Fruit fly (Drosophila melanogaster) whole organism, embryonic: ENCODE data around the gene CG7715.

Experiments
- Ada2b ChIP-seq: fragments of 200-800 bp; sonication (Bioruptor generic); IDR thresholded peaks from 2 replicates; pipeline ENCODE4 v1.3.6; 2022; ENCODE audit warnings: missing biosample characterization, missing genetic modification characterization
- CG10654 ChIP-seq: fragments of 200-800 bp; sonication (Bioruptor generic); optimal IDR thresholded peaks from 2 replicates; lab custom pipeline; 2016; ENCODE audit warnings: missing biosample characterization, missing genetic modification characterization
- CG11723 ChIP-seq: fragments of 200-800 bp; sonication (Bioruptor generic); optimal IDR thresholded peaks from 2 replicates; lab custom pipeline; 2017; ENCODE audit warnings: missing biosample characterization, mild to moderate bottlenecking, missing genetic modification characterization
- CG12769 ChIP-seq: fragments of 200-800 bp; sonication (Bioruptor generic); optimal IDR thresholded peaks from 2 replicates; lab custom pipeline; 2019; ENCODE audit warnings: missing biosample characterization, mild to moderate bottlenecking, missing genetic modification characterization, moderate library complexity
- CG12942 ChIP-seq: fragments of 200-800 bp; sonication (Bioruptor generic); optimal IDR thresholded peaks from 3 replicates; lab custom pipeline; 2016; ENCODE audit warnings: missing biosample characterization, missing genetic modification characterization
- CG15073 ChIP-seq: fragments of 200-800 bp; sonication (Bioruptor generic); optimal IDR thresholded peaks from 2 replicates; lab custom pipeline; 2016; ENCODE audit warnings: missing biosample characterization, missing genetic modification characterization
- CG17186 ChIP-seq: fragments of 200-800 bp; sonication (Bioruptor generic); optimal IDR thresholded peaks from 3 replicates; lab custom pipeline; 2017; ENCODE audit warnings: missing biosample characterization, missing genetic modification reagents, missing genetic modification characterization
- CG18476 ChIP-seq: fragments of 200-800 bp; sonication (Bioruptor generic); optimal IDR thresholded peaks from 2 replicates; lab custom pipeline; 2016; ENCODE audit warnings: missing biosample characterization, mild to moderate bottlenecking, missing genetic modification characterization
- CG2120 ChIP-seq: fragments of 200-800 bp; sonication (Bioruptor generic); optimal IDR thresholded peaks from 3 replicates; lab custom pipeline; 2016; ENCODE audit warnings: missing biosample characterization, missing genetic modification characterization
- CG2875 ChIP-seq: fragments of 200-800 bp; sonication (Bioruptor generic); optimal IDR thresholded peaks from 2 replicates; lab custom pipeline; 2017; ENCODE audit warnings: missing biosample characterization, mild to moderate bottlenecking, missing genetic modification characterization, missing genetic modification reagents
- CG3065 ChIP-seq: fragments of 200-800 bp; sonication (Bioruptor generic); optimal IDR thresholded peaks from 2 replicates; lab custom pipeline; 2016; ENCODE audit warnings: missing biosample characterization, missing genetic modification characterization
- CG33213 ChIP-seq: fragments of 200-800 bp; sonication (Bioruptor generic); optimal IDR thresholded peaks from 3 replicates; lab custom pipeline; 2016; ENCODE audit warnings: missing biosample characterization, missing genetic modification characterization
- CG3838 ChIP-seq: fragments of 200-800 bp; sonication (Bioruptor generic); optimal IDR thresholded peaks from 3 replicates; lab custom pipeline; 2016; ENCODE audit warnings: missing biosample characterization, missing genetic modification characterization
- CG4328 ChIP-seq: fragments of 200-800 bp; sonication (Bioruptor generic); optimal IDR thresholded peaks from 3 replicates; lab custom pipeline; 2017; ENCODE audit warnings: missing biosample characterization, missing genetic modification reagents, missing genetic modification characterization
- CG4730 ChIP-seq: fragments of 200-800 bp; sonication (Bioruptor generic); IDR thresholded peaks from 2 replicates; pipeline ENCODE4 v1.3.6; 2022; ENCODE audit warnings: missing biosample characterization, missing genetic modification characterization
- CG4854 ChIP-seq: fragments of 200-800 bp; sonication (Bioruptor generic); optimal IDR thresholded peaks from 2 replicates; lab custom pipeline; 2016; ENCODE audit warnings: missing biosample characterization, missing genetic modification characterization, inconsistent platforms
- CG7357 ChIP-seq: fragments of 200-800 bp; sonication (Bioruptor generic); IDR thresholded peaks from 3 replicates; pipeline ENCODE4 v1.3.6; 2022; ENCODE audit warnings: missing biosample characterization, missing genetic modification characterization
- CG8924 ChIP-seq: fragments of 200-800 bp; optimal IDR thresholded peaks from 3 replicates; lab custom pipeline; 2019; ENCODE audit warnings: missing biosample characterization, mild to moderate bottlenecking, missing genetic modification characterization, moderate library complexity
- CG9437 ChIP-seq: fragments of 200-800 bp; sonication (Bioruptor generic); optimal IDR thresholded peaks from 2 replicates; lab custom pipeline; 2018; ENCODE audit warnings: missing biosample characterization, mild to moderate bottlenecking, missing genetic modification characterization
- Deaf1 ChIP-seq: fragments of 200-800 bp; optimal IDR thresholded peaks from 3 replicates; lab custom pipeline; 2019; ENCODE audit warnings: missing biosample characterization, mild to moderate bottlenecking, missing genetic modification characterization, moderate library complexity
- Dp ChIP-seq: fragments of 200-800 bp; sonication (Bioruptor generic); optimal IDR thresholded peaks from 2 replicates; lab custom pipeline; 2018; ENCODE audit warnings: missing biosample characterization, mild to moderate bottlenecking, missing genetic modification characterization, moderate library complexity
- E2f2 ChIP-seq: fragments of 200-800 bp; sonication (Bioruptor generic); IDR thresholded peaks from 2 replicates; pipeline ENCODE4 v1.3.6; 2022; ENCODE audit warnings: missing biosample characterization, missing genetic modification characterization
- Med ChIP-seq: fragments of 200-800 bp; sonication (Bioruptor generic); peaks from one replicate; lab custom pipeline; 2016; ENCODE audit warnings: missing biosample characterization, missing genetic modification characterization, mild to moderate bottlenecking, inconsistent platforms, moderate library complexity
- Meics ChIP-seq: fragments of 200-800 bp; sonication (Bioruptor generic); optimal IDR thresholded peaks from 2 replicates; lab custom pipeline; 2017; ENCODE audit warnings: missing biosample characterization, mild to moderate bottlenecking, missing genetic modification characterization
- Mes4 ChIP-seq: fragments of 200-800 bp; sonication (Bioruptor generic); optimal IDR thresholded peaks from 2 replicates; lab custom pipeline; 2016; ENCODE audit warnings: missing biosample characterization, missing genetic modification characterization
- Nf-YC ChIP-seq: fragments of 200-800 bp; optimal IDR thresholded peaks from 3 replicates; lab custom pipeline; 2019; ENCODE audit warnings: missing biosample characterization, mild to moderate bottlenecking, missing genetic modification characterization, moderate library complexity
- Sox102F ChIP-seq: fragments of 200-800 bp; sonication (Bioruptor generic); optimal IDR thresholded peaks from 2 replicates; lab custom pipeline; 2018; ENCODE audit warnings: missing biosample characterization, mild to moderate bottlenecking, missing genetic modification characterization, moderate library complexity
- ase ChIP-seq: fragments of 200-800 bp; sonication (Bioruptor generic); IDR thresholded peaks from 3 replicates; pipeline ENCODE4 v1.3.6; 2022; ENCODE audit warnings: missing biosample characterization, missing genetic modification characterization
- az2 ChIP-seq: fragments of 200-800 bp; sonication (Bioruptor generic); optimal IDR thresholded peaks from 3 replicates; lab custom pipeline; 2016; ENCODE audit warnings: missing biosample characterization, missing genetic modification characterization
- cato ChIP-seq: fragments of 200-800 bp; sonication (Bioruptor generic); optimal IDR thresholded peaks from 2 replicates; lab custom pipeline; 2016; ENCODE audit warnings: missing biosample characterization, missing genetic modification characterization, borderline replicate concordance
- dpn ChIP-seq, 2 experiments: fragments of 200-800 bp; sonication (Bioruptor generic); optimal IDR thresholded peaks; 3 replicates each; lab custom pipeline; 2016; ENCODE audit warnings: missing biosample characterization in 2 of 2, missing genetic modification characterization in 2 of 2
- ewg ChIP-seq: fragments of 200-800 bp; sonication (Bioruptor generic); optimal IDR thresholded peaks from 3 replicates; lab custom pipeline; 2017; ENCODE audit warnings: mild to moderate bottlenecking, missing biosample characterization, missing genetic modification reagents, missing genetic modification characterization
- fd102C ChIP-seq: fragments of 200-800 bp; sonication (Bioruptor generic); optimal IDR thresholded peaks from 2 replicates; lab custom pipeline; 2018; ENCODE audit warnings: missing biosample characterization, mild to moderate bottlenecking, missing genetic modification characterization, moderate library complexity
- grau ChIP-seq: fragments of 200-800 bp; optimal IDR thresholded peaks from 3 replicates; lab custom pipeline; 2019; ENCODE audit warnings: missing biosample characterization, mild to moderate bottlenecking, missing genetic modification characterization, moderate library complexity
- gsb ChIP-seq: fragments of 200-800 bp; sonication (Bioruptor generic); IDR thresholded peaks from 2 replicates; pipeline ENCODE4 v1.3.6; 2022; ENCODE audit warnings: missing biosample characterization, missing genetic modification characterization
- gt ChIP-seq: fragments of 200-800 bp; sonication (Bioruptor generic); IDR thresholded peaks from 2 replicates; pipeline ENCODE4 v1.3.6; 2022; ENCODE audit warnings: missing biosample characterization, missing genetic modification characterization
- h ChIP-seq: fragments of >200 bp; optimal IDR thresholded peaks from 2 replicates; lab custom pipeline; 2017
- hbn ChIP-seq: fragments of 200-800 bp; sonication (Bioruptor generic); IDR thresholded peaks from 2 replicates; pipeline ENCODE4 v1.3.6; 2022; ENCODE audit warnings: missing biosample characterization, missing genetic modification characterization; ENCODE audit not compliant: partially characterized antibody
- otp ChIP-seq: fragments of 200-800 bp; sonication (Bioruptor generic); IDR thresholded peaks from 3 replicates; pipeline ENCODE4, ENCODE4 v1.3.6; 2022; ENCODE audit warnings: missing biosample characterization, missing genetic modification characterization
- peb ChIP-seq: fragments of 200-800 bp; sonication (Bioruptor generic); IDR thresholded peaks from 2 replicates; pipeline ENCODE4 v1.3.6; 2022; ENCODE audit warnings: missing biosample characterization, missing genetic modification characterization
- psq ChIP-seq: fragments of 200-800 bp; sonication (Bioruptor generic); optimal IDR thresholded peaks from 2 replicates; lab custom pipeline; 2017; ENCODE audit warnings: missing biosample characterization, missing genetic modification characterization
- ranshi ChIP-seq: fragments of 200-800 bp; sonication (Bioruptor generic); IDR thresholded peaks from 2 replicates; pipeline ENCODE4 v1.3.6; 2022; ENCODE audit warnings: missing biosample characterization, missing genetic modification characterization
- run ChIP-seq: fragments of 200-800 bp; sonication (Bioruptor generic); optimal IDR thresholded peaks from 3 replicates; lab custom pipeline; 2018; ENCODE audit warnings: missing biosample characterization, mild to moderate bottlenecking, missing genetic modification characterization
- sens ChIP-seq: fragments of 200-800 bp; sonication (Bioruptor generic); peaks from one replicate; lab custom pipeline; 2016; ENCODE audit warnings: missing biosample characterization, missing genetic modification characterization
- sens-2 ChIP-seq: fragments of 200-800 bp; sonication (Bioruptor generic); IDR thresholded peaks from 2 replicates; pipeline ENCODE4 v1.3.6; 2022; ENCODE audit warnings: missing biosample characterization, missing genetic modification characterization
- sisA ChIP-seq: fragments of 200-800 bp; sonication (Bioruptor generic); IDR thresholded peaks from 2 replicates; pipeline ENCODE4 v1.3.6; 2022; ENCODE audit warnings: missing biosample characterization, missing genetic modification characterization
- stc ChIP-seq: fragments of 200-800 bp; sonication (Bioruptor generic); IDR thresholded peaks from 2 replicates; pipeline ENCODE4 v1.3.6; 2022; ENCODE audit warnings: missing biosample characterization, missing genetic modification characterization
- trem ChIP-seq: fragments of 200-800 bp; optimal IDR thresholded peaks from 3 replicates; lab custom pipeline; 2019; ENCODE audit warnings: missing biosample characterization, mild to moderate bottlenecking, missing genetic modification characterization, moderate library complexity
- unc-4 ChIP-seq: fragments of 200-800 bp; sonication (Bioruptor generic); IDR thresholded peaks from 2 replicates; pipeline ENCODE4 v1.3.6; 2022; ENCODE audit warnings: missing biosample characterization, missing genetic modification characterization; ENCODE audit not compliant: partially characterized antibody
- wor ChIP-seq: fragments of 200-800 bp; sonication (Bioruptor generic); IDR thresholded peaks from 2 replicates; pipeline ENCODE4 v1.3.6; 2022; ENCODE audit warnings: missing biosample characterization, missing genetic modification characterization

CG7715 gene

dm6 chr3R:18758548-18759257 lies 30.4 kb upstream of the CG7715 start, which contains the start of gene Epg5 (continued):
- TF ChIP-seq CG9437 (GFP tag; lab: Kevin White, UChicago) (peak; percentile 67), CG4328 (GFP tag; lab: Kevin White, UChicago) (no peak), CG2120 (GFP tag; lab: Kevin White, UChicago) (peak; percentile 90), run (tag; lab: Kevin White, UChicago) (no peak), CG3065 (GFP tag; lab: Kevin White, UChicago) (no peak), CG4730 (0 out of 2 replicates have a peak, but pooled peaks have one; percentile 19), CG12942 (GFP tag; lab: Kevin White, UChicago) (peak; percentile 75), CG3838 (GFP tag; lab: Kevin White, UChicago) (peak; percentile 20), E2f2 (GFP tag; lab: Robert Waterston, UW) (peak; percentile 90), Deaf1 (tag; lab: Kevin White, UChicago) (no peak), peb (peak; percentile 50; the same call in 1 of the 2 replicates), CG11723 (GFP tag; lab: Kevin White, UChicago) (no peak), Ada2b (GFP tag; lab: Robert Waterston, UW) (peak; percentile 47; the same call in 1 of the 2 replicates), CG15073 (GFP tag; lab: Kevin White, UChicago) (no peak), ranshi (GFP tag; lab: Robert Waterston, UW) (peak; percentile 68; the same call in 1 of the 2 replicates), psq (peak; percentile 60), CG10654 (peak; percentile 58), otp (GFP tag; lab: Robert Waterston, UW) (no peak), CG18476 (GFP tag; lab: Kevin White, UChicago) (peak; percentile 59), CG33213 (GFP tag; lab: Kevin White, UChicago) (peak; percentile 45), sens-2 (GFP tag; lab: Robert Waterston, UW) (no peak), unc-4 (peak; percentile 97), h (no peak), wor (GFP tag; lab: Robert Waterston, UW) (peak; percentile 45; the same call in 1 of the 2 replicates), CG12769 (tag; lab: Kevin White, UChicago) (no peak), dpn (GFP tag; optimal IDR thresholded peaks at IDR 0.05; lab: Kevin White, UChicago) (peak; percentile 83 to 85), sens (GFP tag; lab: Kevin White, UChicago) (peak; percentile 95), CG17186 (GFP tag; lab: Kevin White, UChicago) (peak; percentile 4), fd102C (GFP tag; lab: Kevin White, UChicago) (no peak), Nf-YC (tag; lab: Kevin White, UChicago) (no peak), Dp (peak; percentile 87), Med (GFP tag; lab: Kevin White, UChicago) (peak; percentile 97), grau (tag; lab: Kevin White, UChicago) (no peak), CG8924 (tag; lab: Kevin White, UChicago) (no peak), gt (no peak), CG7357 (0 out of 3 replicates have a peak, but pooled peaks have one; percentile 62), stc (GFP tag; lab: Robert Waterston, UW) (no peak), ewg (GFP tag; lab: Kevin White, UChicago) (peak; percentile 27), az2 (GFP tag; lab: Kevin White, UChicago) (peak; percentile 73), Mes4 (GFP tag; lab: Kevin White, UChicago) (no peak), cato (GFP tag; lab: Kevin White, UChicago) (peak; percentile 52), gsb (peak; percentile 22; the same call in 1 of the 2 replicates), Sox102F (GFP tag; lab: Kevin White, UChicago) (no peak), hbn (GFP tag; lab: Robert Waterston, UW) (peak; percentile 98), sisA (GFP tag; lab: Robert Waterston, UW) (peak; percentile 72), CG2875 (GFP tag; lab: Kevin White, UChicago) (no peak), Meics (GFP tag; lab: Kevin White, UChicago) (no peak), CG4854 (GFP tag; lab: Kevin White, UChicago) (no peak), ase (GFP tag; lab: Robert Waterston, UW) (peak; percentile 56; the same call in 2 of the 3 replicates), trem (tag; lab: Kevin White, UChicago) (peak; percentile 73)
